Worm (Caenorhabditis elegans) whole organism, mixed stage, embryonic: ENCODE results near the gene C04A2.15.
A peak's percentile ranks its signal among the peaks of the same experiment; 100 is the strongest.

Experiments
- M03D4.4 ChIP-seq: sonication (generic microtip); optimal IDR thresholded peaks from 2 replicates; lab custom pipeline; 2017; ENCODE audit warnings: mild to moderate bottlenecking, missing genetic modification characterization, missing compliant biosample characterization
- cnd-1 ChIP-seq: fragments of 200-800 bp; sonication (Bioruptor generic); optimal IDR thresholded peaks from 2 replicates; lab custom pipeline; 2018; ENCODE audit warnings: mild to moderate bottlenecking, missing genetic modification characterization, missing compliant biosample characterization
- drap-1 ChIP-seq: fragments of 200-800 bp; sonication (Bioruptor generic); optimal IDR thresholded peaks from 3 replicates; lab custom pipeline; 2018; ENCODE audit warnings: mild to moderate bottlenecking, missing genetic modification characterization, missing compliant biosample characterization
- mep-1 ChIP-seq: fragments of 150-350 bp; optimal IDR thresholded peaks from 2 replicates; lab custom pipeline; 2017; ENCODE audit warnings: missing biosample characterization, missing genetic modification reagents, missing genetic modification characterization, inconsistent platforms
- nhr-12 ChIP-seq: fragments of 150-350 bp; optimal IDR thresholded peaks from 2 replicates; lab custom pipeline; 2014; ENCODE audit warnings: missing biosample characterization, missing genetic modification characterization
- nhr-28 ChIP-seq: fragments of 150-350 bp; optimal IDR thresholded peaks from 2 replicates; lab custom pipeline; 2014; ENCODE audit warnings: missing biosample characterization, missing genetic modification characterization
- unc-62 ChIP-seq: fragments of 150-350 bp; optimal IDR thresholded peaks from 2 replicates; lab custom pipeline; 2014; ENCODE audit warnings: missing biosample characterization, missing genetic modification reagents, missing genetic modification characterization
- zip-8 ChIP-seq: fragments of 150-350 bp; optimal IDR thresholded peaks from 2 replicates; lab custom pipeline; 2014; ENCODE audit warnings: missing biosample characterization, missing genetic modification characterization

ce11 chrII:6844227-6845005, 7.6 kb upstream of the C04A2.15 start:
- TF ChIP-seq M03D4.4 (tag; lab: Kevin White, UChicago): no peak
- no peak for TF ChIP-seq cnd-1 (tag; lab: Kevin White, UChicago)
- no peak for TF ChIP-seq unc-62 (GFP tag; lab: Kevin White, UChicago)
- TF ChIP-seq drap-1 (GFP tag; lab: Kevin White, UChicago): no peak
- peak; percentile 89 for TF ChIP-seq zip-8 (tag; lab: Kevin White, UChicago)
- no peak for TF ChIP-seq nhr-28 (tag; lab: Kevin White, UChicago)
- TF ChIP-seq nhr-12: peak; percentile 2
- no peak for TF ChIP-seq mep-1 (tag; lab: Kevin White, UChicago)
